Fruit fly (Drosophila melanogaster) whole organism, embryonic: ENCODE data around the gene bin.

Experiments used
- Adf1 ChIP-seq: fragments of 200-800 bp; sonication (Bioruptor generic); IDR thresholded peaks from 2 replicates; pipeline ENCODE4 v1.3.6; 2022; ENCODE audit warnings: missing biosample characterization, missing genetic modification characterization
- Atf6 ChIP-seq: fragments of 200-800 bp; sonication (Bioruptor generic); IDR thresholded peaks from 2 replicates; pipeline ENCODE4 v1.3.6; 2022; ENCODE audit warnings: missing biosample characterization, missing genetic modification characterization
- BEAF-32 ChIP-seq: fragments of 200-800 bp; sonication (Bioruptor generic); optimal IDR thresholded peaks from 3 replicates; lab custom pipeline; 2017; ENCODE audit warnings: missing biosample characterization, missing genetic modification characterization, mild to moderate bottlenecking, moderate library complexity, missing genetic modification reagents
- Bgb ChIP-seq: fragments of 200-800 bp; sonication (Bioruptor generic); IDR thresholded peaks from 2 replicates; pipeline ENCODE4 v1.3.6; 2022; ENCODE audit warnings: missing biosample characterization, missing genetic modification characterization; ENCODE audit not compliant: partially characterized antibody
- CG10147 ChIP-seq: fragments of 200-800 bp; sonication (Bioruptor generic); optimal IDR thresholded peaks from 2 replicates; lab custom pipeline; 2019; ENCODE audit warnings: missing biosample characterization, mild to moderate bottlenecking, missing genetic modification characterization, moderate library complexity
- CG11093 ChIP-seq: fragments of 200-800 bp; sonication (Bioruptor generic); IDR thresholded peaks from 3 replicates; pipeline ENCODE4 v1.3.6; 2022; ENCODE audit warnings: missing biosample characterization, missing genetic modification characterization
- CG14014 ChIP-seq: fragments of 200-800 bp; sonication (Bioruptor generic); IDR thresholded peaks from 2 replicates; pipeline ENCODE4 v1.3.6; 2022; ENCODE audit warnings: missing biosample characterization, missing genetic modification characterization
- CG14965 ChIP-seq: fragments of 200-800 bp; sonication (Bioruptor generic); optimal IDR thresholded peaks from 2 replicates; lab custom pipeline; 2016; ENCODE audit warnings: missing biosample characterization, missing genetic modification characterization, borderline replicate concordance
- CG17612 ChIP-seq: fragments of 200-800 bp; sonication (Bioruptor generic); IDR thresholded peaks from 2 replicates; pipeline ENCODE4 v1.3.6; 2022; ENCODE audit warnings: missing biosample characterization, missing genetic modification characterization
- CG17829 ChIP-seq: fragments of 200-800 bp; optimal IDR thresholded peaks from 2 replicates; lab custom pipeline; 2019; ENCODE audit warnings: missing biosample characterization, mild to moderate bottlenecking, missing genetic modification characterization, moderate library complexity
- CG2120 ChIP-seq: fragments of 200-800 bp; sonication (Bioruptor generic); optimal IDR thresholded peaks from 3 replicates; lab custom pipeline; 2016; ENCODE audit warnings: missing biosample characterization, missing genetic modification characterization
- CG3281 ChIP-seq: fragments of 200-800 bp; sonication (Bioruptor generic); optimal IDR thresholded peaks from 3 replicates; lab custom pipeline; 2017; ENCODE audit warnings: missing biosample characterization, mild to moderate bottlenecking, missing genetic modification characterization
- CG34422 ChIP-seq: fragments of 200-800 bp; sonication (Bioruptor generic); IDR thresholded peaks from 3 replicates; pipeline ENCODE4 v1.3.6; 2022; ENCODE audit warnings: missing biosample characterization, missing genetic modification characterization
- CG3847 ChIP-seq: fragments of 200-800 bp; sonication (Bioruptor generic); IDR thresholded peaks from 2 replicates; pipeline ENCODE4 v1.3.6; 2022; ENCODE audit warnings: missing biosample characterization, missing genetic modification characterization
- CG4282 ChIP-seq: fragments of 200-800 bp; sonication (Bioruptor generic); optimal IDR thresholded peaks from 2 replicates; lab custom pipeline; 2016; ENCODE audit warnings: missing biosample characterization, missing genetic modification characterization
- CG4617 ChIP-seq: fragments of 200-800 bp; sonication (Bioruptor generic); optimal IDR thresholded peaks from 3 replicates; lab custom pipeline; 2016; ENCODE audit warnings: missing biosample characterization, missing genetic modification characterization, borderline replicate concordance
- CG5953 ChIP-seq: fragments of 200-800 bp; sonication (Bioruptor generic); IDR thresholded peaks from 2 replicates; pipeline ENCODE4 v1.3.6; 2022; ENCODE audit warnings: missing biosample characterization, missing genetic modification characterization
- CG8478 ChIP-seq: fragments of >200 bp; optimal IDR thresholded peaks from 2 replicates; lab custom pipeline; 2018
- CG9876 ChIP-seq: fragments of 200-800 bp; sonication (Bioruptor generic); optimal IDR thresholded peaks from 2 replicates; lab custom pipeline; 2016; ENCODE audit warnings: missing biosample characterization, missing genetic modification characterization
- Dip2 ChIP-seq: fragments of 200-800 bp; sonication (Bioruptor generic); IDR thresholded peaks from 2 replicates; pipeline ENCODE4 v1.3.6; 2022; ENCODE audit warnings: missing biosample characterization, missing genetic modification characterization
- Dll ChIP-seq: fragments of 200-800 bp; sonication (Bioruptor generic); IDR thresholded peaks from 4 replicates; pipeline ENCODE4 v1.3.6; 2022; ENCODE audit warnings: missing biosample characterization, missing genetic modification characterization; ENCODE audit not compliant: partially characterized antibody
- ERR ChIP-seq: fragments of 200-800 bp; sonication (Bioruptor generic); optimal IDR thresholded peaks from 2 replicates; lab custom pipeline; 2016; ENCODE audit warnings: missing biosample characterization, missing genetic modification characterization
- Eip74EF ChIP-seq, 2 experiments: fragments of 200-800 bp in 1 of 2; fragments of >200 bp in 1 of 2; sonication (Bioruptor generic) in 1 of 2; optimal IDR thresholded peaks; 2 replicates each; lab custom pipeline; 2017 to 2019; ENCODE audit warnings: missing biosample characterization in 2 of 2, missing genetic modification characterization in 2 of 2, mild to moderate bottlenecking in 1 of 2, moderate library complexity in 1 of 2
- Fer3 ChIP-seq: fragments of 200-800 bp; sonication (Bioruptor generic); optimal IDR thresholded peaks from 2 replicates; lab custom pipeline; 2018; ENCODE audit warnings: missing biosample characterization, mild to moderate bottlenecking, missing genetic modification characterization, moderate library complexity
- H2.0 ChIP-seq: fragments of 200-800 bp; sonication (Bioruptor generic); IDR thresholded peaks from 2 replicates; pipeline ENCODE4 v1.3.6; 2022; ENCODE audit warnings: missing biosample characterization, missing genetic modification characterization
- HmgZ ChIP-seq: fragments of 200-800 bp; sonication (Bioruptor generic); optimal IDR thresholded peaks from 2 replicates; lab custom pipeline; 2018; ENCODE audit warnings: missing biosample characterization, mild to moderate bottlenecking, missing genetic modification characterization
- Jarid2 ChIP-seq: fragments of 200-800 bp; sonication (Bioruptor generic); optimal IDR thresholded peaks from 3 replicates; lab custom pipeline; 2017; ENCODE audit warnings: mild to moderate bottlenecking, missing biosample characterization, missing genetic modification reagents, missing genetic modification characterization
- Myb ChIP-seq: fragments of 200-800 bp; sonication (Bioruptor generic); optimal IDR thresholded peaks from 2 replicates; lab custom pipeline; 2016; ENCODE audit warnings: missing biosample characterization, missing genetic modification characterization
- Nf-YB ChIP-seq: fragments of 200-800 bp; sonication (Bioruptor generic); optimal IDR thresholded peaks from 3 replicates; lab custom pipeline; 2019; ENCODE audit warnings: missing biosample characterization, mild to moderate bottlenecking, missing genetic modification characterization, moderate library complexity
- Oaz ChIP-seq: fragments of 200-800 bp; sonication (Bioruptor generic); IDR thresholded peaks from 2 replicates; pipeline ENCODE4 v1.3.6; 2022; ENCODE audit warnings: missing biosample characterization, missing genetic modification characterization
- bcd ChIP-seq: fragments of 200-800 bp; sonication (Bioruptor generic); optimal IDR thresholded peaks from 2 replicates; lab custom pipeline; 2017; ENCODE audit warnings: missing biosample characterization, mild to moderate bottlenecking, missing genetic modification characterization
- cwo ChIP-seq: fragments of 200-800 bp; sonication (Bioruptor generic); optimal IDR thresholded peaks from 3 replicates; lab custom pipeline; 2017; ENCODE audit warnings: missing biosample characterization, missing genetic modification characterization, mild to moderate bottlenecking, moderate library complexity, missing genetic modification reagents
- disco-r ChIP-seq: fragments of 200-800 bp; sonication (Bioruptor generic); optimal IDR thresholded peaks from 2 replicates; lab custom pipeline; 2016; ENCODE audit warnings: missing biosample characterization, missing genetic modification characterization
- dm ChIP-seq: fragments of 200-800 bp; sonication (Bioruptor generic); optimal IDR thresholded peaks from 3 replicates; lab custom pipeline; 2016; ENCODE audit warnings: missing biosample characterization, missing genetic modification characterization
- dmrt11E ChIP-seq: fragments of 200-800 bp; sonication (Bioruptor generic); optimal IDR thresholded peaks from 3 replicates; lab custom pipeline; 2018; ENCODE audit warnings: missing biosample characterization, mild to moderate bottlenecking, missing genetic modification characterization, moderate library complexity
- dysf ChIP-seq: fragments of 200-800 bp; sonication (Bioruptor generic); IDR thresholded peaks from 3 replicates; pipeline ENCODE4 v1.3.6; 2022; ENCODE audit warnings: missing biosample characterization, missing genetic modification characterization
- ftz-f1 ChIP-seq: fragments of 200-800 bp; sonication (Bioruptor generic); optimal IDR thresholded peaks from 2 replicates; lab custom pipeline; 2016; ENCODE audit warnings: missing biosample characterization, missing genetic modification characterization
- fu2 ChIP-seq: fragments of 200-800 bp; sonication (Bioruptor generic); optimal IDR thresholded peaks from 2 replicates; lab custom pipeline; 2016; ENCODE audit warnings: missing biosample characterization, missing genetic modification characterization
- gem ChIP-seq: fragments of 200-800 bp; sonication (Bioruptor generic); optimal IDR thresholded peaks from 2 replicates; lab custom pipeline; 2019; ENCODE audit warnings: missing biosample characterization, mild to moderate bottlenecking, missing genetic modification characterization, moderate library complexity
- grau ChIP-seq: fragments of 200-800 bp; optimal IDR thresholded peaks from 3 replicates; lab custom pipeline; 2019; ENCODE audit warnings: missing biosample characterization, mild to moderate bottlenecking, missing genetic modification characterization, moderate library complexity
- kay ChIP-seq: fragments of 200-800 bp; sonication (Bioruptor generic); optimal IDR thresholded peaks from 2 replicates; lab custom pipeline; 2016; ENCODE audit warnings: missing biosample characterization, missing genetic modification characterization
- knrl ChIP-seq: fragments of 200-800 bp; sonication (Bioruptor generic); IDR thresholded peaks from 3 replicates; pipeline ENCODE4 v1.3.6; 2022; ENCODE audit warnings: missing biosample characterization, missing genetic modification characterization; ENCODE audit not compliant: partially characterized antibody
- lilli ChIP-seq: fragments of 200-800 bp; sonication (Bioruptor generic); optimal IDR thresholded peaks from 3 replicates; lab custom pipeline; 2016; ENCODE audit warnings: missing biosample characterization, missing genetic modification characterization
- org-1 ChIP-seq: fragments of 200-800 bp; sonication (Bioruptor generic); optimal IDR thresholded peaks from 2 replicates; lab custom pipeline; 2017; ENCODE audit warnings: missing biosample characterization, missing genetic modification characterization
- rib ChIP-seq: fragments of 200-800 bp; sonication (Bioruptor generic); IDR thresholded peaks from 2 replicates; pipeline ENCODE4 v1.3.6; 2022; ENCODE audit warnings: missing biosample characterization, missing genetic modification characterization
- salm ChIP-seq: fragments of 200-800 bp; sonication (Bioruptor generic); optimal IDR thresholded peaks from 2 replicates; lab custom pipeline; 2018; ENCODE audit warnings: missing biosample characterization, mild to moderate bottlenecking, missing genetic modification characterization
- so ChIP-seq: fragments of 200-800 bp; sonication (Bioruptor generic); IDR thresholded peaks from 3 replicates; pipeline ENCODE4 v1.3.6; 2022; ENCODE audit warnings: missing biosample characterization, missing genetic modification characterization
- tll ChIP-seq, 2 experiments: fragments of 200-800 bp in 1 of 2; fragments of >200 bp in 1 of 2; sonication (Bioruptor generic) in 1 of 2; optimal IDR thresholded peaks; 2 replicates each; lab custom pipeline; 2017 to 2019; ENCODE audit warnings: missing biosample characterization in 2 of 2, missing genetic modification characterization in 2 of 2, mild to moderate bottlenecking in 1 of 2, moderate library complexity in 1 of 2
- wdn ChIP-seq: fragments of 200-800 bp; sonication (Bioruptor generic); IDR thresholded peaks from 2 replicates; pipeline ENCODE4 v1.3.6; 2022; ENCODE audit warnings: missing biosample characterization, missing genetic modification characterization
- z ChIP-seq: fragments of 200-800 bp; sonication (Bioruptor generic); IDR thresholded peaks from 3 replicates; pipeline ENCODE4 v1.3.6; 2022; ENCODE audit warnings: missing biosample characterization, missing genetic modification characterization
- zfh2 ChIP-seq: fragments of 200-800 bp; sonication (Bioruptor generic); optimal IDR thresholded peaks from 2 replicates; lab custom pipeline; 2016; ENCODE audit warnings: missing biosample characterization, missing genetic modification characterization

The bin gene

dm6 chr3L:7008351-7008750 lies 17.9 kb downstream of the bin start (continued):
- no peak for TF ChIP-seq CG11093
- TF ChIP-seq salm, result peak; percentile 64
- no peak for TF ChIP-seq tll (GFP tag; optimal IDR thresholded peaks at IDR 0.05; lab: Kevin White, UChicago)
- peak; percentile 73 for TF ChIP-seq dmrt11E (tag; lab: Kevin White, UChicago)
- no peak for TF ChIP-seq Adf1 (GFP tag; lab: Robert Waterston, UW)
- TF ChIP-seq CG9876 (GFP tag; lab: Kevin White, UChicago), result no peak
- TF ChIP-seq CG10147 (GFP tag; lab: Kevin White, UChicago), result peak; percentile 92
- peak; percentile 77; the same call in 1 of the 3 replicates for TF ChIP-seq so
- no peak for TF ChIP-seq Dip2 (GFP tag; lab: Robert Waterston, UW)
- peak; percentile 88 for TF ChIP-seq grau
- no peak for TF ChIP-seq ftz-f1
- TF ChIP-seq CG8478, result no peak
- peak; percentile 70; the same call in 2 of the 3 replicates for TF ChIP-seq CG34422 (GFP tag; lab: Robert Waterston, UW)
- TF ChIP-seq knrl (GFP tag; lab: Robert Waterston, UW), result no peak
- peak; percentile 83 for TF ChIP-seq Fer3 (tag; lab: Kevin White, UChicago)
- peak; percentile 83 for TF ChIP-seq CG3281 (GFP tag; lab: Kevin White, UChicago)
- TF ChIP-seq Bgb (GFP tag; lab: Robert Waterston, UW), result no peak
- TF ChIP-seq CG14014 (GFP tag; lab: Robert Waterston, UW), result peak; percentile 72
- peak; percentile 13 for TF ChIP-seq fu2 (GFP tag; lab: Kevin White, UChicago)
- TF ChIP-seq Nf-YB (GFP tag; lab: Kevin White, UChicago), result peak; percentile 77
- peak; percentile 59 for TF ChIP-seq lilli (GFP tag; lab: Kevin White, UChicago)
- TF ChIP-seq CG4617 (GFP tag; lab: Kevin White, UChicago), result peak; percentile 8
- TF ChIP-seq Eip74EF (GFP tag; optimal IDR thresholded peaks at IDR 0.05; lab: Kevin White, UChicago), result peak in 1 of 2 experiments; percentile 94
- TF ChIP-seq CG17829, result peak; percentile 65
- TF ChIP-seq CG14965 (GFP tag; lab: Kevin White, UChicago), result no peak
- TF ChIP-seq z (GFP tag; lab: Robert Waterston, UW), result no peak
- TF ChIP-seq disco-r (GFP tag; lab: Kevin White, UChicago), result no peak
- TF ChIP-seq BEAF-32 (GFP tag; lab: Kevin White, UChicago), result no peak
- no peak for TF ChIP-seq ERR (GFP tag; lab: Kevin White, UChicago)
- TF ChIP-seq Atf6 (GFP tag; lab: Robert Waterston, UW), result peak; percentile 70; the same call in 1 of the 2 replicates
- TF ChIP-seq Myb, result no peak
- TF ChIP-seq zfh2 (GFP tag; lab: Kevin White, UChicago), result no peak
- no peak for TF ChIP-seq CG5953 (GFP tag; lab: Robert Waterston, UW)
- no peak for TF ChIP-seq CG4282
- peak; percentile 93 for TF ChIP-seq gem
- peak; percentile 52 for TF ChIP-seq kay (GFP tag; lab: Kevin White, UChicago)
- peak; percentile 89 for TF ChIP-seq dysf (GFP tag; lab: Robert Waterston, UW)
- peak; percentile 58 for TF ChIP-seq HmgZ (tag; lab: Kevin White, UChicago)
- TF ChIP-seq Oaz, result peak; percentile 61
- no peak for TF ChIP-seq CG17612 (GFP tag; lab: Robert Waterston, UW)
- TF ChIP-seq wdn (GFP tag; lab: Robert Waterston, UW), result no peak
- TF ChIP-seq Jarid2 (GFP tag; lab: Kevin White, UChicago), result peak; percentile 66
- TF ChIP-seq dm (GFP tag; lab: Kevin White, UChicago), result no peak
- no peak for TF ChIP-seq Dll (GFP tag; lab: Robert Waterston, UW)
- TF ChIP-seq rib (GFP tag; lab: Robert Waterston, UW), result no peak
- TF ChIP-seq CG3847 (GFP tag; lab: Robert Waterston, UW), result peak; percentile 41; the same call in 1 of the 2 replicates
- peak; percentile 56; the same call in 1 of the 2 replicates for TF ChIP-seq H2.0 (GFP tag; lab: Robert Waterston, UW)
- TF ChIP-seq cwo, result peak; percentile 81
- TF ChIP-seq CG2120 (GFP tag; lab: Kevin White, UChicago), result peak; percentile 66
- peak; percentile 65 for TF ChIP-seq org-1 (GFP tag; lab: Kevin White, UChicago)
- peak; percentile 84 for TF ChIP-seq bcd (GFP tag; lab: Kevin White, UChicago)
